Worm (Caenorhabditis elegans): ENCODE results near the gene Y37E11AL.9.

DNA sequence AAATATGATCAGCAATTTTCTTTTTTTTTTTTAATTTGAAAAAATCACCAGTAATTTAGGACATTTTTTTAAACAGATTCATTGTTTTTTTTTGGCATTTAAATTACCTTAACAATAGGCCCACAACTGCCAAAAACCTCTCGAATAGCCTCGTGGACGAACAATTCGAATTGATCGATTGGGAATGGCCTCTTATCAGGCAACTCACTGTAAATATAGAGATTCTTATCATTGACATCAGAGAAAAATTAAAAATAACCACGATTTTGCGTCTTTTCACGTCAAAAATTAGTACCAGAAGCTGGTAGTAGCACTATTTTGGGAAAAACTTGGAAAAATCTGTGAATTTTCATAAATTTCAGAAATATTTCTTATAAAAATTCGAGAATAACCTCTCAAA, 21.5 kb upstream of the Y37E11AL.9 start:
- TF ChIP-seq klf-2 (GFP tag; conservative IDR thresholded peaks at IDR 0.05): no peak
- TF ChIP-seq flt-1 (GFP tag; IDR thresholded peaks at IDR 0.05): no peak
- no peak for TF ChIP-seq cog-1 (tag; optimal IDR thresholded peaks at IDR 0.05)
- TF ChIP-seq ref-1 (GFP tag; conservative IDR thresholded peaks at IDR 0.05): no peak
- no peak for TF ChIP-seq ztf-29 (GFP tag; IDR thresholded peaks at IDR 0.05)
- no peak for TF ChIP-seq med-1 (GFP tag; optimal IDR thresholded peaks at IDR 0.05; ENCODE audit: insufficient read depth)
- no peak for TF ChIP-seq T22C8.4 (GFP tag; IDR thresholded peaks at IDR 0.05)
- TF ChIP-seq tab-1 (GFP tag; IDR thresholded peaks at IDR 0.05): no peak
